Worm (Caenorhabditis elegans): ENCODE measurements around the gene H10D18.1.

DNA sequence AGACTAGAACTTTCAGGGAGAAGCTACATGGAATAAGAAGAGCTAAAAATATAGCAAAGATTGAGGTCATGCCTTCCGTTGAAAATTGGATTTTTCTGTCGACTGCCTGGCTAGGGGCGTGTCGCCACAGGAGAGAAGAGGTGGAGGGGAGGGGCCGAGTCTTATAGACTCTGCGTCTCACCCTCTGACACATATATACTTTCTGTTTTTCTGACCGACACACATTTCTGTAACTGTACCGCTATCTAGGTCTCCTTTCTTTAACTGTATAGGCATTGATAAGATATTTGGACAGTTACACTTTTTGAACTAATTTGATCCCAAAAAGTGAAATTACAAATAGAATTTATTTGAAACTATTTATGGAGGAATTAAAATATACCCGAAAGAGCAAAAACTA lies 26.4 kb downstream of the H10D18.1 start:
- TF ChIP-seq nhr-12 (tag; optimal IDR thresholded peaks at IDR 0.05) (no peak), unc-62 (GFP tag; optimal IDR thresholded peaks at IDR 0.05) (no peak), nhr-237 (tag; optimal IDR thresholded peaks at IDR 0.05) (no peak), dmd-4 (tag; optimal IDR thresholded peaks at IDR 0.05) (no peak), lin-13 (GFP tag; optimal IDR thresholded peaks at IDR 0.05) (no peak), ama-1 (optimal IDR thresholded peaks at IDR 0.05) (no peak), unc-39 (tag; optimal IDR thresholded peaks at IDR 0.05) (no peak), Y55F3AM.14 (GFP tag; optimal IDR thresholded peaks at IDR 0.05) (no peak), ZK546.5 (tag; optimal IDR thresholded peaks at IDR 0.05) (no peak), sma-9 (GFP tag; optimal IDR thresholded peaks at IDR 0.05) (no peak), sma-9 (tag; optimal IDR thresholded peaks at IDR 0.05) (no peak)

Data from whole organism, L2 larva.